Worm (Caenorhabditis elegans) whole organism, L2 larva: ENCODE measurements around the gene prdx-6.

Experiments
- C34F6.9 ChIP-seq: fragments of 150-350 bp; optimal IDR thresholded peaks from 2 replicates; lab custom pipeline; 2014; ENCODE audit warnings: missing biosample characterization, missing genetic modification characterization
- F13H6.1 ChIP-seq: sonication (generic microtip); optimal IDR thresholded peaks from 2 replicates; lab custom pipeline; 2016; ENCODE audit warnings: missing genetic modification characterization, missing compliant biosample characterization
- R02D3.7 ChIP-seq: fragments of 150-350 bp; optimal IDR thresholded peaks from 2 replicates; lab custom pipeline; 2014; ENCODE audit warnings: missing biosample characterization, missing genetic modification characterization
- Y55F3AM.14 ChIP-seq: fragments of 200-800 bp; sonication (Bioruptor generic); optimal IDR thresholded peaks from 2 replicates; lab custom pipeline; 2018; ENCODE audit warnings: mild to moderate bottlenecking, missing genetic modification characterization, missing compliant biosample characterization
- ZK546.5 ChIP-seq: sonication (generic microtip); optimal IDR thresholded peaks from 2 replicates; lab custom pipeline; 2017; ENCODE audit warnings: missing biosample characterization, missing genetic modification characterization
- alr-1 ChIP-seq: fragments of 150-350 bp; optimal IDR thresholded peaks from 2 replicates; lab custom pipeline; 2014; ENCODE audit warnings: missing biosample characterization, missing genetic modification characterization
- aly-2 ChIP-seq: fragments of 150-350 bp; optimal IDR thresholded peaks from 2 replicates; lab custom pipeline; 2014; ENCODE audit warnings: missing biosample characterization, missing genetic modification characterization
- ama-1 ChIP-seq: fragments of 150-350 bp; optimal IDR thresholded peaks from 2 replicates; lab custom pipeline; 2018; ENCODE audit warnings: inconsistent platforms
- blmp-1 ChIP-seq: sonication (generic microtip); optimal IDR thresholded peaks from 2 replicates; lab custom pipeline; 2017; ENCODE audit warnings: missing genetic modification characterization, mild to moderate bottlenecking, missing compliant biosample characterization, antibody characterized with exemption, moderate library complexity; ENCODE audit not compliant: insufficient read depth
- ceh-16 ChIP-seq: fragments of 150-350 bp; optimal IDR thresholded peaks from 2 replicates; lab custom pipeline; 2014; ENCODE audit warnings: missing biosample characterization, missing genetic modification characterization
- ceh-82 ChIP-seq: fragments of 150-350 bp; optimal IDR thresholded peaks from 2 replicates; lab custom pipeline; 2014; ENCODE audit warnings: missing biosample characterization, missing genetic modification characterization
- crh-2 ChIP-seq: sonication (generic microtip); optimal IDR thresholded peaks from 2 replicates; lab custom pipeline; 2017; ENCODE audit warnings: missing biosample characterization, missing genetic modification characterization
- dmd-4 ChIP-seq: sonication (generic microtip); optimal IDR thresholded peaks from 2 replicates; lab custom pipeline; 2017; ENCODE audit warnings: missing biosample characterization, missing genetic modification characterization
- egl-27 ChIP-seq: sonication (generic microtip); optimal IDR thresholded peaks from 3 replicates; lab custom pipeline; 2017; ENCODE audit warnings: missing biosample characterization, missing genetic modification reagents, missing genetic modification characterization
- elt-1 ChIP-seq: fragments of 150-350 bp; optimal IDR thresholded peaks from 2 replicates; lab custom pipeline; 2014; ENCODE audit warnings: missing biosample characterization, missing genetic modification characterization
- elt-3 ChIP-seq: sonication (generic microtip); optimal IDR thresholded peaks from 2 replicates; lab custom pipeline; 2017; ENCODE audit warnings: missing biosample characterization, missing genetic modification characterization
- fos-1 ChIP-seq: fragments of 150-350 bp; optimal IDR thresholded peaks from 2 replicates; lab custom pipeline; 2014; ENCODE audit warnings: missing biosample characterization, missing genetic modification characterization
- gmeb-1 ChIP-seq: fragments of 150-350 bp; optimal IDR thresholded peaks from 2 replicates; lab custom pipeline; 2014; ENCODE audit warnings: missing biosample characterization, missing genetic modification characterization
- lin-11 ChIP-seq: fragments of 150-350 bp; sonication (generic microtip); optimal IDR thresholded peaks from 2 replicates; lab custom pipeline; 2014; ENCODE audit warnings: missing biosample characterization, missing genetic modification characterization, inconsistent platforms, mixed read lengths
- lin-13 ChIP-seq: fragments of 150-350 bp; optimal IDR thresholded peaks from 2 replicates; lab custom pipeline; 2014; ENCODE audit warnings: missing biosample characterization, missing genetic modification reagents, missing genetic modification characterization
- lin-39 ChIP-seq: fragments of 150-350 bp; optimal IDR thresholded peaks from 2 replicates; lab custom pipeline; 2014; ENCODE audit warnings: missing biosample characterization, missing genetic modification reagents, missing genetic modification characterization
- lsy-2 ChIP-seq, 2 experiments: fragments of 150-350 bp in 1 of 2; sonication (generic microtip) in 1 of 2; optimal IDR thresholded peaks; 2 replicates each; lab custom pipeline; 2014 to 2017; ENCODE audit warnings: missing biosample characterization in 2 of 2, missing genetic modification characterization in 2 of 2
- mab-5 ChIP-seq: fragments of 150-350 bp; optimal IDR thresholded peaks from 2 replicates; lab custom pipeline; 2014; ENCODE audit warnings: missing biosample characterization, missing genetic modification characterization
- mbf-1 ChIP-seq: sonication (generic microtip); optimal IDR thresholded peaks from 2 replicates; lab custom pipeline; 2017; ENCODE audit warnings: missing biosample characterization, missing genetic modification characterization
- mdl-1 ChIP-seq, 2 experiments: fragments of 150-350 bp in 1 of 2; sonication (generic microtip) in 1 of 2; optimal IDR thresholded peaks; 2 replicates each; lab custom pipeline; 2017; ENCODE audit warnings: missing biosample characterization in 2 of 2, missing genetic modification characterization in 2 of 2
- nhr-10 ChIP-seq: sonication (generic microtip); optimal IDR thresholded peaks from 2 replicates; lab custom pipeline; 2017; ENCODE audit warnings: missing biosample characterization, missing genetic modification characterization
- nhr-11 ChIP-seq: fragments of 150-350 bp; optimal IDR thresholded peaks from 2 replicates; lab custom pipeline; 2014; ENCODE audit warnings: missing biosample characterization, missing genetic modification characterization
- nhr-12 ChIP-seq: fragments of 150-350 bp; optimal IDR thresholded peaks from 2 replicates; lab custom pipeline; 2014; ENCODE audit warnings: missing biosample characterization, missing genetic modification characterization
- nhr-129 ChIP-seq: fragments of 150-350 bp; optimal IDR thresholded peaks from 2 replicates; lab custom pipeline; 2014; ENCODE audit warnings: missing biosample characterization, missing genetic modification characterization
- nhr-21 ChIP-seq: fragments of 150-350 bp; optimal IDR thresholded peaks from 2 replicates; lab custom pipeline; 2014; ENCODE audit warnings: missing biosample characterization, missing genetic modification characterization
- nhr-23 ChIP-seq: fragments of 150-350 bp; optimal IDR thresholded peaks from 2 replicates; lab custom pipeline; 2014; ENCODE audit warnings: missing biosample characterization, missing genetic modification reagents, missing genetic modification characterization
- nhr-237 ChIP-seq: fragments of 150-350 bp; optimal IDR thresholded peaks from 2 replicates; lab custom pipeline; 2014; ENCODE audit warnings: missing biosample characterization, missing genetic modification characterization
- nhr-25 ChIP-seq: fragments of 150-350 bp; sonication (generic microtip); optimal IDR thresholded peaks from 3 replicates; lab custom pipeline; 2014; ENCODE audit warnings: missing biosample characterization, missing genetic modification characterization
- nhr-6 ChIP-seq: fragments of 150-350 bp; optimal IDR thresholded peaks from 2 replicates; lab custom pipeline; 2014; ENCODE audit warnings: missing biosample characterization, missing genetic modification characterization
- nhr-77 ChIP-seq: fragments of 150-350 bp; optimal IDR thresholded peaks from 2 replicates; lab custom pipeline; 2014; ENCODE audit warnings: missing biosample characterization, missing genetic modification characterization
- peb-1 ChIP-seq: fragments of 150-350 bp; optimal IDR thresholded peaks from 2 replicates; lab custom pipeline; 2014; ENCODE audit warnings: missing biosample characterization, missing genetic modification characterization
- sem-4 ChIP-seq: fragments of 150-350 bp; optimal IDR thresholded peaks from 2 replicates; lab custom pipeline; 2014; ENCODE audit warnings: missing biosample characterization, missing genetic modification reagents, missing genetic modification characterization
- skn-1 ChIP-seq: sonication (generic microtip); optimal IDR thresholded peaks from 2 replicates; lab custom pipeline; 2017; ENCODE audit warnings: missing biosample characterization, missing genetic modification characterization
- sma-3 ChIP-seq: sonication (generic microtip); optimal IDR thresholded peaks from 2 replicates; lab custom pipeline; 2016; ENCODE audit warnings: missing genetic modification reagents, missing genetic modification characterization, missing compliant biosample characterization
- sma-9 ChIP-seq, 2 experiments: fragments of 150-350 bp in 1 of 2; sonication (generic microtip) in 1 of 2; optimal IDR thresholded peaks; 2 replicates each; lab custom pipeline; 2014 to 2016; ENCODE audit warnings: missing genetic modification characterization in 2 of 2, mild to moderate bottlenecking in 1 of 2, missing biosample characterization in 1 of 2, missing compliant biosample characterization in 1 of 2, missing genetic modification reagents in 1 of 2, moderate library complexity in 1 of 2
- snpc-4 ChIP-seq: fragments of 150-350 bp; optimal IDR thresholded peaks from 2 replicates; lab custom pipeline; 2014; ENCODE audit warnings: missing biosample characterization, missing genetic modification characterization
- unc-39 ChIP-seq: fragments of 150-350 bp; optimal IDR thresholded peaks from 2 replicates; lab custom pipeline; 2014; ENCODE audit warnings: missing biosample characterization, missing genetic modification characterization
- unc-55 ChIP-seq: fragments of 150-350 bp; sonication (generic microtip); optimal IDR thresholded peaks from 3 replicates; lab custom pipeline; 2014; ENCODE audit warnings: missing biosample characterization, missing genetic modification reagents, missing genetic modification characterization
- unc-62 ChIP-seq: fragments of 150-350 bp; optimal IDR thresholded peaks from 2 replicates; lab custom pipeline; 2014; ENCODE audit warnings: missing biosample characterization, missing genetic modification reagents, missing genetic modification characterization
- zag-1 ChIP-seq: fragments of 150-350 bp; optimal IDR thresholded peaks from 2 replicates; lab custom pipeline; 2014; ENCODE audit warnings: missing biosample characterization, missing genetic modification characterization
- ztf-1 ChIP-seq: fragments of 200-800 bp; sonication (Bioruptor generic); conservative IDR thresholded peaks from 2 replicates; pipeline ENCODE4 v1.3.6; 2022; ENCODE audit warnings: missing genetic modification characterization, missing compliant biosample characterization
- ztf-11 ChIP-seq: sonication (generic microtip); optimal IDR thresholded peaks from 2 replicates; lab custom pipeline; 2017; ENCODE audit warnings: missing biosample characterization, missing genetic modification characterization
- ztf-4 ChIP-seq: fragments of 150-350 bp; optimal IDR thresholded peaks from 2 replicates; lab custom pipeline; 2014; ENCODE audit warnings: missing biosample characterization, missing genetic modification characterization

The prdx-6 gene

DNA sequence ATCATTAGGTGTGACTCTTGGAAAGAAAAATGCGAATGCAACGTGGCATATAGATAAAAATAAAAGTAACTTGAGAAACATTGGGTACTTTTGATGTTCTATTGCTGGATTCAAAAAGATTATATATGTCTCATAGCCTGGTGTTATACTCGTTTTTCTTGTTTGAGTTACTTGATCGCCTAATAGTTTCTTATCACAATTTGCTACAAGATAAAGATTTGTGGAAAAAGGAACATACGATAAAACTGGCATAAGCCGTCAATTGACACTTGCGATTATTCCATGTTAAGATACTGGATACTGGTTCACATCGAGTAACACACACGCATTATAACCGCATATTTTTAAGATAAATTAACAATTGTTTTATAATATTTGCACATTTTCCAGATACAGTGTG lies 34.1 kb downstream of the prdx-6 start, which contains the start of gene grl-19:
Gene grl-19 (minus strand): TSS at position 101 of the 400 bp plus-strand sequence.
- TF ChIP-seq nhr-77 (tag; lab: Kevin White, UChicago) (no peak), mdl-1 (tag; optimal IDR thresholded peaks at IDR 0.05; lab: Kevin White, UChicago) (no peak), nhr-25 (tag; lab: Kevin White, UChicago) (no peak), nhr-129 (tag; lab: Kevin White, UChicago) (no peak), sma-3 (no peak), peb-1 (tag; lab: Kevin White, UChicago) (no peak), zag-1 (tag; lab: Kevin White, UChicago) (no peak), fos-1 (tag; lab: Kevin White, UChicago) (no peak), gmeb-1 (tag; lab: Kevin White, UChicago) (no peak), blmp-1 (tag; lab: Kevin White, UChicago) (no peak), alr-1 (tag; lab: Kevin White, UChicago) (no peak), lin-39 (tag; lab: Kevin White, UChicago) (no peak), lin-11 (tag; lab: Kevin White, UChicago) (no peak), aly-2 (tag; lab: Kevin White, UChicago) (no peak)

DNA sequence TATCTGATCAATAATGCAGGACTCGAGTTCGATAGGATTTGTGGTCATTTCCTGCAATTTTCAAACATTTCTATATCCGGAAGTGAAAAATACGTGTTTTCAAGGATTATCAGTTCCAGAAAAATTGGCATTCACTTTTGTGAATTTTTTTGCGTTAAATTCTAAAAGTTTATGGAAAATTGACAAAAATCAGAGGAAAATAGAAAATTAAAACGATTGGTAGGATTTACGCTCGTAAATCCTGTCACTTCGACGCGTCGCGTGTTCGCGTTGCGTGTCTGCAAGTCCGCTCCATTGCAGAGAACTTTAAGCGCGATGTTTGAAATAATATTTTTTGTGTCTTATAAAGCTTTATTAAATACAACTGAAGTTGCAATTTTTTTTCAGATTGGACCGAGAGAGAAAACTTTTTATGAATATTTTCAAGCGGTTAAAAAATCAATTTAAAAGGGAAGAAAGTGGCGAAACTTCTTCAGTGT lies 37.1 kb downstream of the prdx-6 start, which contains the start of gene rcat-1:
Gene rcat-1 (minus strand): TSS at position 51 of the 479 bp plus-strand sequence.
- TF ChIP-seq elt-3 (tag; lab: Kevin White, UChicago) (no peak), mab-5 (tag; lab: Kevin White, UChicago) (peak; percentile 9), C34F6.9 (tag; lab: Kevin White, UChicago) (peak; percentile 91), ztf-1 (no peak), lin-13 (GFP tag; lab: Kevin White, UChicago) (peak; percentile 92), nhr-11 (no peak), lin-39 (tag; lab: Kevin White, UChicago) (no peak), ztf-4 (tag; lab: Kevin White, UChicago) (peak; percentile 53), unc-39 (tag; lab: Kevin White, UChicago) (no peak), dmd-4 (tag; lab: Kevin White, UChicago) (no peak), Y55F3AM.14 (GFP tag; lab: Kevin White, UChicago) (no peak), F13H6.1 (tag; lab: Kevin White, UChicago) (peak; percentile 19), nhr-6 (tag; lab: Kevin White, UChicago) (no peak), nhr-23 (no peak), zag-1 (tag; lab: Kevin White, UChicago) (no peak), sma-9 (GFP tag; optimal IDR thresholded peaks at IDR 0.05; lab: Kevin White, UChicago) (peak; percentile 64), sma-9 (tag; optimal IDR thresholded peaks at IDR 0.05; lab: Kevin White, UChicago) (no peak), crh-2 (tag; lab: Kevin White, UChicago) (peak; percentile 83), peb-1 (tag; lab: Kevin White, UChicago) (no peak), unc-62 (GFP tag; lab: Kevin White, UChicago) (no peak), sma-3 (peak; percentile 63), gmeb-1 (tag; lab: Kevin White, UChicago) (peak; percentile 94), ceh-16 (tag; lab: Kevin White, UChicago) (no peak), egl-27 (tag; lab: Kevin White, UChicago) (peak; percentile 8), blmp-1 (tag; lab: Kevin White, UChicago) (no peak), nhr-129 (tag; lab: Kevin White, UChicago) (peak; percentile 80), nhr-10 (tag; lab: Kevin White, UChicago) (no peak), R02D3.7 (no peak), alr-1 (tag; lab: Kevin White, UChicago) (no peak), nhr-21 (tag; lab: Kevin White, UChicago) (peak; percentile 75), ztf-11 (no peak), nhr-25 (tag; lab: Kevin White, UChicago) (peak; percentile 72), snpc-4 (tag; lab: Kevin White, UChicago) (no peak), unc-55 (GFP tag; lab: Kevin White, UChicago) (peak; percentile 99), ama-1 (lab: Kevin White, UChicago) (no peak), sem-4 (tag; lab: Kevin White, UChicago) (peak; percentile 44), ceh-82 (peak; percentile 53), nhr-12 (tag; lab: Kevin White, UChicago) (no peak), mbf-1 (no peak), elt-1 (tag; lab: Kevin White, UChicago) (no peak), ZK546.5 (tag; lab: Kevin White, UChicago) (peak; percentile 25), mdl-1 (tag; optimal IDR thresholded peaks at IDR 0.05; lab: Kevin White, UChicago) (peak in 1 of 2 experiments; percentile 17), nhr-77 (tag; lab: Kevin White, UChicago) (no peak), aly-2 (tag; lab: Kevin White, UChicago) (no peak), nhr-237 (tag; lab: Kevin White, UChicago) (peak; percentile 7), lin-11 (tag; lab: Kevin White, UChicago) (peak; percentile 85), lsy-2 (tag; optimal IDR thresholded peaks at IDR 0.05; lab: Kevin White, UChicago) (peak; percentile 52 to 91), fos-1 (tag; lab: Kevin White, UChicago) (peak; percentile 61), skn-1 (no peak)
- TF ChIP-seq, all 48 proteins: peak for 22
